Worm (Caenorhabditis elegans) whole organism, L4 larva: Measurements from ENCODE around the gene F40E10.5.

Source experiments
- D1046.2 ChIP-seq: fragments of 200-800 bp; sonication (Bioruptor generic); IDR thresholded peaks from 2 replicates; pipeline ENCODE4 v1.3.6; 2022; ENCODE audit warnings: missing genetic modification characterization, missing compliant biosample characterization
- F10B5.3 ChIP-seq: sonication (generic microtip); optimal IDR thresholded peaks from 2 replicates; lab custom pipeline; 2016; ENCODE audit warnings: mild to moderate bottlenecking, missing genetic modification characterization, missing compliant biosample characterization
- F37D6.2 ChIP-seq: sonication (generic microtip); optimal IDR thresholded peaks from 2 replicates; lab custom pipeline; 2016; ENCODE audit warnings: mild to moderate bottlenecking, missing genetic modification characterization, missing compliant biosample characterization
- F44E2.7 ChIP-seq: fragments of 200-800 bp; sonication (Bioruptor generic); IDR thresholded peaks from 2 replicates; pipeline ENCODE4 v2.1.2; 2022; ENCODE audit warnings: missing genetic modification characterization, missing compliant biosample characterization
- T20F7.1 ChIP-seq: fragments of 200-800 bp; sonication (Bioruptor generic); optimal IDR thresholded peaks from 2 replicates; lab custom pipeline; 2018; ENCODE audit warnings: mild to moderate bottlenecking, missing genetic modification characterization, missing compliant biosample characterization
- Y105C5A.15 ChIP-seq: fragments of 200-800 bp; sonication (Bioruptor generic); IDR thresholded peaks from 2 replicates; pipeline ENCODE4 v1.3.6; 2022; ENCODE audit warnings: missing genetic modification characterization, missing compliant biosample characterization
- Y5F2A.4 ChIP-seq: fragments of 200-800 bp; sonication (Bioruptor generic); optimal IDR thresholded peaks from 2 replicates; lab custom pipeline; 2018; ENCODE audit warnings: mild to moderate bottlenecking, missing genetic modification characterization, missing compliant biosample characterization
- ZK546.5 ChIP-seq, 2 experiments: sonication (generic microtip); optimal IDR thresholded peaks; 2 replicates each; lab custom pipeline; 2017; ENCODE audit warnings: missing biosample characterization in 2 of 2, missing genetic modification characterization in 2 of 2
- aha-1 ChIP-seq: fragments of 150-350 bp; peaks from one replicate; lab custom pipeline; 2014; ENCODE audit warnings: missing biosample characterization, missing genetic modification characterization
- aly-2 ChIP-seq: sonication (generic microtip); optimal IDR thresholded peaks from 2 replicates; lab custom pipeline; 2018; ENCODE audit warnings: missing biosample characterization, missing genetic modification characterization
- arid-1 ChIP-seq: fragments of 200-800 bp; sonication (Bioruptor generic); conservative IDR thresholded peaks from 2 replicates; pipeline ENCODE4 v1.3.6; 2022; ENCODE audit warnings: missing genetic modification reagents, missing genetic modification characterization, missing compliant biosample characterization
- attf-4 ChIP-seq: sonication (generic microtip); optimal IDR thresholded peaks from 3 replicates; lab custom pipeline; 2017; ENCODE audit warnings: missing biosample characterization, missing genetic modification characterization
- ceh-20 ChIP-seq: fragments of 200-800 bp; sonication (Bioruptor generic); IDR thresholded peaks from 2 replicates; pipeline ENCODE4 v1.3.6; 2022; ENCODE audit warnings: missing genetic modification reagents, missing genetic modification characterization, missing compliant biosample characterization
- daf-12 ChIP-seq: fragments of 150-350 bp; optimal IDR thresholded peaks from 2 replicates; lab custom pipeline; 2014; ENCODE audit warnings: missing biosample characterization, missing genetic modification reagents, missing genetic modification characterization
- daf-16 ChIP-seq, 3 experiments: sonication (generic microtip); optimal IDR thresholded peaks; 2 replicates each; lab custom pipeline; 2016 to 2017; ENCODE audit warnings: missing genetic modification characterization in 3 of 3, missing genetic modification reagents in 3 of 3, mild to moderate bottlenecking in 2 of 3, missing compliant biosample characterization in 2 of 3, missing biosample characterization in 1 of 3, moderate library complexity in 1 of 3
- dmd-6 ChIP-seq: fragments of 200-800 bp; sonication (Bioruptor generic); IDR thresholded peaks from 2 replicates; pipeline ENCODE4 v1.3.6; 2022; ENCODE audit warnings: missing genetic modification reagents, missing genetic modification characterization, missing compliant biosample characterization
- dmd-8 ChIP-seq: fragments of 200-800 bp; sonication (Bioruptor generic); IDR thresholded peaks from 2 replicates; pipeline ENCODE4 v1.3.6; 2022; ENCODE audit warnings: missing genetic modification characterization, missing compliant biosample characterization
- dve-1 ChIP-seq: sonication (generic microtip); optimal IDR thresholded peaks from 2 replicates; lab custom pipeline; 2017; ENCODE audit warnings: antibody characterized with exemption, mild to moderate bottlenecking, missing genetic modification characterization, missing compliant biosample characterization; ENCODE audit not compliant: insufficient read depth
- egl-27 ChIP-seq: sonication (generic microtip); optimal IDR thresholded peaks from 3 replicates; lab custom pipeline; 2017; ENCODE audit warnings: missing biosample characterization, missing genetic modification reagents, missing genetic modification characterization
- fkh-10 ChIP-seq: fragments of 150-350 bp; optimal IDR thresholded peaks from 2 replicates; lab custom pipeline; 2014; ENCODE audit warnings: missing biosample characterization, missing genetic modification reagents, missing genetic modification characterization
- gei-8 ChIP-seq: fragments of 200-800 bp; sonication (Bioruptor generic); optimal IDR thresholded peaks from 2 replicates; lab custom pipeline; 2018; ENCODE audit warnings: mild to moderate bottlenecking, missing genetic modification characterization, missing compliant biosample characterization
- hif-1 ChIP-seq, 2 experiments: sonication (generic microtip); optimal IDR thresholded peaks; 2 replicates each; lab custom pipeline; 2016 to 2017; ENCODE audit warnings: missing compliant biosample characterization in 2 of 2, missing genetic modification characterization in 2 of 2, missing genetic modification reagents in 2 of 2, missing genotype in 2 of 2, mild to moderate bottlenecking in 1 of 2
- hlh-11 ChIP-seq: fragments of 200-800 bp; sonication (Bioruptor generic); optimal IDR thresholded peaks from 2 replicates; lab custom pipeline; 2018; ENCODE audit warnings: mild to moderate bottlenecking, missing genetic modification characterization, missing compliant biosample characterization
- hlh-30 ChIP-seq: sonication (generic microtip); optimal IDR thresholded peaks from 2 replicates; lab custom pipeline; 2017; ENCODE audit warnings: antibody characterized with exemption, mild to moderate bottlenecking, missing genetic modification characterization, missing compliant biosample characterization; ENCODE audit not compliant: insufficient read depth
- jun-1 ChIP-seq: fragments of 150-350 bp; optimal IDR thresholded peaks from 2 replicates; lab custom pipeline; 2014; ENCODE audit warnings: missing biosample characterization, missing genetic modification reagents, missing genetic modification characterization
- lin-1 ChIP-seq: fragments of 200-800 bp; sonication (Bioruptor generic); IDR thresholded peaks from 2 replicates; pipeline ENCODE4 v1.3.6; 2022; ENCODE audit warnings: missing genetic modification reagents, missing genetic modification characterization, missing compliant biosample characterization
- madf-5 ChIP-seq, 2 experiments: fragments of 200-800 bp; sonication (Bioruptor generic); IDR thresholded peaks; 2 replicates each; pipeline ENCODE4 v1.3.6; 2022; ENCODE audit warnings: missing compliant biosample characterization in 2 of 2, missing genetic modification characterization in 2 of 2
- mdl-1 ChIP-seq, 2 experiments: fragments of 150-350 bp in 1 of 2; sonication (generic microtip) in 1 of 2; optimal IDR thresholded peaks; 2 replicates each; lab custom pipeline; 2014 to 2017; ENCODE audit warnings: missing biosample characterization in 2 of 2, missing genetic modification characterization in 2 of 2
- mep-1 ChIP-seq: fragments of 150-350 bp; sonication (generic microtip); optimal IDR thresholded peaks from 3 replicates; lab custom pipeline; 2014; ENCODE audit warnings: missing biosample characterization, missing genetic modification characterization
- nhr-10 ChIP-seq: fragments of 150-350 bp; optimal IDR thresholded peaks from 2 replicates; lab custom pipeline; 2014; ENCODE audit warnings: missing biosample characterization, missing genetic modification characterization
- nhr-41 ChIP-seq: fragments of 200-800 bp; sonication (Bioruptor generic); IDR thresholded peaks from 2 replicates; pipeline ENCODE4 v1.3.6; 2022; ENCODE audit warnings: missing genetic modification reagents, missing genetic modification characterization, missing compliant biosample characterization
- pqm-1 ChIP-seq: sonication (generic microtip); optimal IDR thresholded peaks from 2 replicates; lab custom pipeline; 2017; ENCODE audit warnings: missing biosample characterization, missing genetic modification characterization
- set-16 ChIP-seq: fragments of 200-800 bp; sonication (Bioruptor generic); IDR thresholded peaks from 2 replicates; pipeline ENCODE4 v1.3.6; 2022; ENCODE audit warnings: missing genetic modification reagents, missing genetic modification characterization, missing compliant biosample characterization
- skn-1 ChIP-seq: fragments of 150-350 bp; optimal IDR thresholded peaks from 2 replicates; lab custom pipeline; 2014; ENCODE audit warnings: missing biosample characterization, missing genetic modification characterization
- snpc-4 ChIP-seq: fragments of 150-350 bp; optimal IDR thresholded peaks from 2 replicates; lab custom pipeline; 2014; ENCODE audit warnings: missing biosample characterization, missing genetic modification characterization
- unc-39 ChIP-seq: sonication (generic microtip); optimal IDR thresholded peaks from 2 replicates; lab custom pipeline; 2017; ENCODE audit warnings: missing biosample characterization, missing genetic modification characterization
- unc-62 ChIP-seq, 3 experiments: fragments of 150-350 bp in 1 of 3; sonication (generic microtip); optimal IDR thresholded peaks in 2 of 3; peaks in 1 of 3; 1 replicate in 1 of 3; 2 replicates in 2 of 3; lab custom pipeline; 2014 to 2017; ENCODE audit warnings: missing biosample characterization in 3 of 3, missing genetic modification characterization in 3 of 3, missing genetic modification reagents in 3 of 3, missing genotype in 1 of 3

The F40E10.5 gene

ce11 chrX:14721098-14721497, 19.5 kb downstream of the F40E10.5 start, which contains the start of gene F33C8.2:
F33C8.2 (plus strand) TSS chrX:14721398.
- no peak for TF ChIP-seq arid-1 (GFP tag; lab: Robert Waterston, UW)
- TF ChIP-seq F10B5.3 (tag; lab: Kevin White, UChicago) = no peak
- TF ChIP-seq ZK546.5 (tag; optimal IDR thresholded peaks at IDR 0.05; lab: Kevin White, UChicago) = no peak
- no peak for TF ChIP-seq set-16 (GFP tag; lab: Robert Waterston, UW)
- no peak for TF ChIP-seq D1046.2 (GFP tag; lab: Robert Waterston, UW)
- no peak for TF ChIP-seq pqm-1
- TF ChIP-seq gei-8 (GFP tag; lab: Kevin White, UChicago) = no peak
- TF ChIP-seq fkh-10 (GFP tag; lab: Kevin White, UChicago) = no peak
- TF ChIP-seq jun-1 (tag; lab: Kevin White, UChicago) = no peak
- no peak for TF ChIP-seq mep-1 (tag; lab: Kevin White, UChicago)
- TF ChIP-seq hlh-11 (tag; lab: Kevin White, UChicago) = no peak

ce11 chrX:14724935-14725334, 23.3 kb downstream of the F40E10.5 start:
- TF ChIP-seq nhr-41 (GFP tag; lab: Robert Waterston, UW) (no peak), madf-5 (GFP tag; IDR thresholded peaks at IDR 0.05; lab: Robert Waterston, UW) (no peak), attf-4 (tag; lab: Kevin White, UChicago) (no peak), hif-1 (tag; optimal IDR thresholded peaks at IDR 0.05; lab: Kevin White, UChicago) (no peak), lin-1 (GFP tag; lab: Robert Waterston, UW) (no peak), set-16 (GFP tag; lab: Robert Waterston, UW) (peak; percentile 60; the same call in 1 of the 2 replicates), ceh-20 (no peak), dmd-8 (peak; percentile 11; the same call in 1 of the 2 replicates), unc-39 (tag; lab: Kevin White, UChicago) (no peak)

- no peak for TF ChIP-seq skn-1 (tag; lab: Kevin White, UChicago)
- TF ChIP-seq T20F7.1 (GFP tag; lab: Kevin White, UChicago) = no peak
- no peak for TF ChIP-seq ceh-20
- no peak for TF ChIP-seq D1046.2 (GFP tag; lab: Robert Waterston, UW)
- TF ChIP-seq Y105C5A.15 (GFP tag; lab: Robert Waterston, UW) = no peak
Observed at ce11 chrX:14729319-14729718, 27.7 kb downstream of the F40E10.5 start, which contains the start of gene tsp-8. tsp-8 (minus strand) TSS chrX:14729503.

DNA sequence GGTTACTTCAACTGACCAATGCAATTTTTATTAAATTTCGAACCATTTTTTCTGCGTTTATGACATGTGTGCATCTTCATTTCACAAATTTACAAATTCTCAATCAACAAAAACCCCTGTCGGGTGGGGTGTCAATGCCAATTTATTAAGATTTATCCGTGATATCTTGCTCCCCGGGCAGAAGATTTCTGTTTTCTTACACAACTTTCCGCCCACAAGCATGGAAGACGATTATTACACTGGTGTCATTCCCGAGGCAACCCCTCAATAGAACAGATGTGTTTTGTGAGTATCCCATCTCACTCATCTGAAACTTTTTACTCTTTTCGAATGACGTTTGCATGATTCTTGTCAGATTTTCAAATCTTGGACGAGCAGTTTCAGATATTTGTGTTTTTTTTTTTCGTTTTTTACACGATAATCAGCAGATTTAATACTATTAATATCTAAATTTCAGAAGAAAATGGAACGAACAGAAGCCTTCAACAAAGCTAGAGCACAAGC, 30.3 kb downstream of the F40E10.5 start, which contains the start of gene F33C8.4:
Gene F33C8.4 (plus strand): TSS at position 454 of the 504 bp plus-strand sequence.
- peak; percentile 55 for TF ChIP-seq aha-1 (tag; lab: Kevin White, UChicago)
- TF ChIP-seq F37D6.2 = no peak
- TF ChIP-seq daf-16 (GFP tag; optimal IDR thresholded peaks at IDR 0.05; lab: Kevin White, UChicago) = peak in 1 of 2 experiments; percentile 50
- no peak for TF ChIP-seq daf-16 (tag; optimal IDR thresholded peaks at IDR 0.05; lab: Kevin White, UChicago)

ce11 chrX:14736220-14736619, 34.6 kb downstream of the F40E10.5 start:
- TF ChIP-seq snpc-4 (tag; lab: Kevin White, UChicago) (peak; percentile 5), daf-12 (tag; lab: Kevin White, UChicago) (no peak), nhr-10 (tag; lab: Kevin White, UChicago) (no peak)
- TF ChIP-seq, all 104 proteins: peak for 1

DNA sequence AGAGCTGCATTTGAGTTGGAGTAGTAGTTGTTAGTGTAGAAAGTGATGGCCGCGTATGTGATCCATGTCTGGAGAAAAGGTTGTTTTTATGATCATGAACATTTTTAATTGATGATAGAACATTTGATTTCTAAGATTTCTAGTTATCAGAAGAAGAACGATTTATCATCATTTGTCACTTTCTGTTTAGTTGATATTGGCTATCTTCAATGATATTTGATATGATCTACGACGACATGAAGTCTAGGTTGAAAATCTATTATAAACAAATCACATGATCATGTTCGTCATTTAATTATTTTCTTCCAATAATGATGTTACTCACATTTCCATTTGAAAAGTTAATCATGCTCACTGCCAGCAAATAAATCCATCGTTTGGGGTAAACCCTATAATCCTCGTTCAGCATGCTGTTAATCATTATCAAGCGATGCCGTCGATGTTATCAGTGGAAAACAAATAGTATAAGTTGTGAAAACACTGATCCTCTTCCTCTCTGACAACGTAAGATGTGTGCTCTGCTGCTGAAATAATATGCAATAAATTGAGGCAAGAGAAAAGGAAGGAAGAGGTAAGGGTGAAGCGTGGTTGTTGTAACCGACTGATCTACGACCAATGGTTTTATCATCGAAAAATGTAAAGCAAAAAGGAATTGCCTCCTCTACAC, 35.5 kb downstream of the F40E10.5 start:
- TF ChIP-seq mdl-1 (tag; optimal IDR thresholded peaks at IDR 0.05; lab: Kevin White, UChicago) = peak in 1 of 2 experiments; percentile 5
- no peak for TF ChIP-seq Y5F2A.4 (GFP tag; lab: Kevin White, UChicago)
- peak in 1 of 2 experiments; percentile 58 for TF ChIP-seq unc-62 (GFP tag; optimal IDR thresholded peaks at IDR 0.05 in 1 of 2; lab: Kevin White, UChicago)
- TF ChIP-seq unc-62 (tag; optimal IDR thresholded peaks at IDR 0.05; lab: Kevin White, UChicago) = no peak
- peak; percentile 28 for TF ChIP-seq hlh-30 (tag; lab: Kevin White, UChicago)
- peak; percentile 13; the same call in 1 of the 2 replicates for TF ChIP-seq dmd-6 (GFP tag; lab: Robert Waterston, UW)
- peak; percentile 57; the same call in 1 of the 2 replicates for TF ChIP-seq ceh-20
- no peak for TF ChIP-seq mep-1 (tag; lab: Kevin White, UChicago)
- no peak for TF ChIP-seq aly-2 (tag; lab: Kevin White, UChicago)
- TF ChIP-seq dve-1 (tag; lab: Kevin White, UChicago) = peak; percentile 6
- 0 out of 2 replicates have a peak, but pooled peaks have one; percentile 14 for TF ChIP-seq F44E2.7 (GFP tag; lab: Robert Waterston, UW)
- no peak for TF ChIP-seq egl-27 (tag; lab: Kevin White, UChicago)
- no peak for TF ChIP-seq hlh-11 (tag; lab: Kevin White, UChicago)
- peak; percentile 24 for TF ChIP-seq pqm-1
- TF ChIP-seq F37D6.2 = no peak
